Worm (Caenorhabditis elegans): ENCODE results near the gene ZK892.6.

ZK892.6 gene

ce11 chrII:9986635-9987575, 7.0 kb upstream of the ZK892.6 start (continued):
- no peak for TF ChIP-seq vab-15 (tag; optimal IDR thresholded peaks at IDR 0.05)
- TF ChIP-seq C34B4.2 (tag; optimal IDR thresholded peaks at IDR 0.05), result no peak
- no peak for TF ChIP-seq tlp-1 (tag; optimal IDR thresholded peaks at IDR 0.05)
- TF ChIP-seq fkh-4 (tag; optimal IDR thresholded peaks at IDR 0.05; ENCODE audit: borderline replicate concordance), result peak; percentile 96
- TF ChIP-seq ceh-90 (tag; optimal IDR thresholded peaks at IDR 0.05), result no peak
- TF ChIP-seq pqm-1 (tag; optimal IDR thresholded peaks at IDR 0.05), result no peak
- TF ChIP-seq unc-130 (tag; optimal IDR thresholded peaks at IDR 0.05), result no peak
- no peak for TF ChIP-seq pax-3 (tag; optimal IDR thresholded peaks at IDR 0.05)
- peak in 2 of 6 experiments; percentile 22 to 41 for TF ChIP-seq elt-3 (tag; optimal IDR thresholded peaks at IDR 0.05)
- no peak for TF ChIP-seq nhr-77 (tag; optimal IDR thresholded peaks at IDR 0.05)
- TF ChIP-seq nhr-85 (tag), result peak; percentile 82
- TF ChIP-seq ces-1 (GFP tag; optimal IDR thresholded peaks at IDR 0.05), result no peak
- no peak for TF ChIP-seq nhr-76 (tag; optimal IDR thresholded peaks at IDR 0.05)
- TF ChIP-seq ztf-11 (tag; optimal IDR thresholded peaks at IDR 0.05), result peak in 1 of 2 experiments; percentile 39
- no peak for TF ChIP-seq ceh-8 (GFP tag; optimal IDR thresholded peaks at IDR 0.05)
- TF ChIP-seq dsc-1 (tag; optimal IDR thresholded peaks at IDR 0.05), result peak; percentile 99
- no peak for TF ChIP-seq hpl-2 (GFP tag; optimal IDR thresholded peaks at IDR 0.05)
- no peak for TF ChIP-seq lsy-2 (tag; optimal IDR thresholded peaks at IDR 0.05)
- no peak for TF ChIP-seq nhr-237 (tag; optimal IDR thresholded peaks at IDR 0.05)
- TF ChIP-seq lin-14 (GFP tag; optimal IDR thresholded peaks at IDR 0.05), result peak; percentile 45
- no peak for TF ChIP-seq lin-35 (GFP tag; optimal IDR thresholded peaks at IDR 0.05)
- no peak for TF ChIP-seq dpl-1 (GFP tag; optimal IDR thresholded peaks at IDR 0.05)
- peak; percentile 27; the same call in 1 of the 2 replicates for TF ChIP-seq nhr-19 (GFP tag; conservative IDR thresholded peaks at IDR 0.05)
- no peak for TF ChIP-seq Y116A8C.19 (tag; optimal IDR thresholded peaks at IDR 0.05; ENCODE audit: borderline replicate concordance)
- TF ChIP-seq mab-9 (GFP tag; IDR thresholded peaks at IDR 0.05), result no peak
- no peak for TF ChIP-seq ets-5 (GFP tag; IDR thresholded peaks at IDR 0.05)
- TF ChIP-seq C04F5.9 (tag; optimal IDR thresholded peaks at IDR 0.05), result no peak
- TF ChIP-seq efl-1 (optimal IDR thresholded peaks at IDR 0.05), result no peak
- no peak for TF ChIP-seq efl-1 (GFP tag; optimal IDR thresholded peaks at IDR 0.05 in 1 of 2)
- no peak for TF ChIP-seq nhr-20 (tag; optimal IDR thresholded peaks at IDR 0.05)
- TF ChIP-seq fkh-8 (tag; optimal IDR thresholded peaks at IDR 0.05), result no peak
- TF ChIP-seq tbx-2 (tag; optimal IDR thresholded peaks at IDR 0.05), result peak; percentile 11
- peak; percentile 2 for TF ChIP-seq blmp-1 (tag; optimal IDR thresholded peaks at IDR 0.05)
- TF ChIP-seq aly-2 (tag; optimal IDR thresholded peaks at IDR 0.05), result no peak
- TF ChIP-seq hlh-17 (GFP tag; optimal IDR thresholded peaks at IDR 0.05; ENCODE audit: borderline replicate concordance), result no peak
- TF ChIP-seq grh-1 (GFP tag; IDR thresholded peaks at IDR 0.05), result peak; percentile 81
- no peak for TF ChIP-seq unc-86 (tag; optimal IDR thresholded peaks at IDR 0.05)
- TF ChIP-seq swsn-7 (tag; optimal IDR thresholded peaks at IDR 0.05), result no peak

- TF ChIP-seq hpl-2 (GFP tag; optimal IDR thresholded peaks at IDR 0.05), result no peak
- TF ChIP-seq ceh-88 (GFP tag; IDR thresholded peaks at IDR 0.05), result peak; percentile 14; the same call in 1 of the 2 replicates
- TF ChIP-seq lin-15B (tag; optimal IDR thresholded peaks at IDR 0.05), result peak; percentile 22
- TF ChIP-seq C16A3.4 (tag; optimal IDR thresholded peaks at IDR 0.05), result peak; percentile 45
- peak in 1 of 2 experiments; percentile 61 for TF ChIP-seq lin-35 (GFP tag; optimal IDR thresholded peaks at IDR 0.05)
- TF ChIP-seq pqm-1 (tag; optimal IDR thresholded peaks at IDR 0.05), result no peak
- TF ChIP-seq mdl-1 (tag; optimal IDR thresholded peaks at IDR 0.05), result peak in 1 of 2 experiments; percentile 48
- peak; percentile 67 for TF ChIP-seq nhr-47 (tag; optimal IDR thresholded peaks at IDR 0.05)
- no peak for TF ChIP-seq ama-1 (optimal IDR thresholded peaks at IDR 0.05)
- TF ChIP-seq elt-2 (tag; optimal IDR thresholded peaks at IDR 0.05), result no peak
- peak; percentile 85 for TF ChIP-seq nhr-71 (tag; optimal IDR thresholded peaks at IDR 0.05)
- TF ChIP-seq lsy-2 (tag; optimal IDR thresholded peaks at IDR 0.05), result peak; percentile 50 to 74
- TF ChIP-seq fkh-4 (tag; optimal IDR thresholded peaks at IDR 0.05; ENCODE audit: borderline replicate concordance), result no peak
- TF ChIP-seq snpc-4 (tag; optimal IDR thresholded peaks at IDR 0.05), result peak; percentile 4
- TF ChIP-seq zag-1 (tag; optimal IDR thresholded peaks at IDR 0.05), result peak; percentile 3
- no peak for TF ChIP-seq efl-3 (GFP tag; optimal IDR thresholded peaks at IDR 0.05)
- peak; percentile 56 for TF ChIP-seq nhr-19 (GFP tag; conservative IDR thresholded peaks at IDR 0.05)
- peak; percentile 38; the same call in 1 of the 2 replicates for TF ChIP-seq grh-1 (GFP tag; IDR thresholded peaks at IDR 0.05)
- TF ChIP-seq zip-4 (GFP tag; optimal IDR thresholded peaks at IDR 0.05), result peak; percentile 6
- peak; percentile 70 for TF ChIP-seq swsn-7 (tag; optimal IDR thresholded peaks at IDR 0.05)
- peak; percentile 28 for TF ChIP-seq unc-130 (tag; optimal IDR thresholded peaks at IDR 0.05)
These were observed 5.0 kb upstream of the ZK892.6 start for ce11 chrII:9984866-9985336.

Measured in whole organism, L1 larva.